Worm (Caenorhabditis elegans): ENCODE data around the gene T09D3.9.

ce11 chrV:5351483-5351882, 17.2 kb downstream of the T09D3.9 start, which contains the start of gene srd-9:
- TF ChIP-seq klf-2 (GFP tag; conservative IDR thresholded peaks at IDR 0.05) (no peak), ztf-23 (GFP tag; IDR thresholded peaks at IDR 0.05) (no peak), flt-1 (GFP tag; IDR thresholded peaks at IDR 0.05) (no peak), ztf-29 (GFP tag; IDR thresholded peaks at IDR 0.05) (no peak)

Data from whole organism, midembryonic.